Worm (Caenorhabditis elegans) whole organism, young adult: ENCODE data around the gene lgc-33.

ENCODE experiments used
- B0019.2 ChIP-seq: fragments of 200-800 bp; sonication (Bioruptor generic); conservative IDR thresholded peaks from 2 replicates; pipeline ENCODE4 v1.3.6; 2022; ENCODE audit warnings: missing genetic modification reagents, missing genetic modification characterization, missing compliant biosample characterization
- B0035.1 ChIP-seq: sonication (generic microtip); optimal IDR thresholded peaks from 2 replicates; lab custom pipeline; 2016; ENCODE audit warnings: missing genetic modification characterization, mild to moderate bottlenecking, missing compliant biosample characterization, missing genotype, missing genetic modification reagents
- F10E7.11 ChIP-seq: sonication (generic microtip); optimal IDR thresholded peaks from 2 replicates; lab custom pipeline; 2017; ENCODE audit warnings: mild to moderate bottlenecking, missing genetic modification characterization, moderate library complexity, missing compliant biosample characterization
- F22D6.2 ChIP-seq: sonication (generic microtip); optimal IDR thresholded peaks from 2 replicates; lab custom pipeline; 2016; ENCODE audit warnings: mild to moderate bottlenecking, missing genetic modification characterization, missing compliant biosample characterization
- F23B12.7 ChIP-seq: sonication (generic microtip); optimal IDR thresholded peaks from 2 replicates; lab custom pipeline; 2017; ENCODE audit warnings: missing genetic modification characterization, mild to moderate bottlenecking, missing compliant biosample characterization, antibody characterized with exemption, moderate library complexity; ENCODE audit not compliant: insufficient read depth
- F33H1.4 ChIP-seq: fragments of 200-800 bp; sonication (Bioruptor generic); IDR thresholded peaks from 2 replicates; pipeline ENCODE4 v1.3.6; 2022; ENCODE audit warnings: missing genetic modification reagents, missing genetic modification characterization, missing compliant biosample characterization
- F37B4.10 ChIP-seq: fragments of 200-800 bp; sonication (Bioruptor generic); IDR thresholded peaks from 2 replicates; pipeline ENCODE4 v1.3.6; 2022; ENCODE audit warnings: missing genetic modification characterization, missing compliant biosample characterization
- T07F8.4 ChIP-seq: sonication (generic microtip); optimal IDR thresholded peaks from 2 replicates; lab custom pipeline; 2016; ENCODE audit warnings: mild to moderate bottlenecking, missing genetic modification characterization, moderate library complexity, missing compliant biosample characterization
- Y53F4B.3 ChIP-seq: fragments of 200-800 bp; sonication (Bioruptor generic); IDR thresholded peaks from 2 replicates; pipeline ENCODE4 v1.3.6; 2022; ENCODE audit warnings: missing genetic modification reagents, missing genetic modification characterization, missing compliant biosample characterization
- Y53G8AR.9 ChIP-seq: fragments of 200-800 bp; sonication (Bioruptor generic); conservative IDR thresholded peaks from 2 replicates; pipeline ENCODE4 v1.3.6; 2022; ENCODE audit warnings: missing genetic modification reagents, missing genetic modification characterization, missing compliant biosample characterization
- ZK185.1 ChIP-seq: sonication (generic microtip); optimal IDR thresholded peaks from 2 replicates; lab custom pipeline; 2016; ENCODE audit warnings: mild to moderate bottlenecking, missing genetic modification characterization, missing compliant biosample characterization; ENCODE audit not compliant: poor library complexity, severe bottlenecking
- akir-1 ChIP-seq: fragments of 200-800 bp; sonication (Bioruptor generic); optimal IDR thresholded peaks from 2 replicates; lab custom pipeline; 2018; ENCODE audit warnings: mild to moderate bottlenecking, missing genetic modification characterization, moderate library complexity, missing compliant biosample characterization
- ama-1 ChIP-seq, 3 experiments: fragments of 150-350 bp in 1 of 3; sonication (generic microtip) in 2 of 3; optimal IDR thresholded peaks; 2 replicates each; lab custom pipeline; 2014 to 2018; ENCODE audit warnings: missing biosample characterization in 2 of 3, missing genetic modification characterization in 2 of 3, missing genetic modification reagents in 2 of 3
- aptf-2 ChIP-seq: fragments of 200-800 bp; sonication (Bioruptor generic); conservative IDR thresholded peaks from 2 replicates; pipeline ENCODE4 v1.3.6; 2022; ENCODE audit warnings: missing genetic modification reagents, missing genetic modification characterization, missing compliant biosample characterization
- ceh-27 ChIP-seq: fragments of 200-800 bp; sonication (Bioruptor generic); optimal IDR thresholded peaks from 2 replicates; lab custom pipeline; 2018; ENCODE audit warnings: mild to moderate bottlenecking, missing genetic modification characterization, moderate library complexity, missing compliant biosample characterization
- chd-7 ChIP-seq: sonication (generic microtip); optimal IDR thresholded peaks from 2 replicates; lab custom pipeline; 2016; ENCODE audit warnings: mild to moderate bottlenecking, missing genetic modification characterization, moderate library complexity, missing compliant biosample characterization
- hlh-26 ChIP-seq: fragments of 200-800 bp; sonication (Bioruptor generic); conservative IDR thresholded peaks from 2 replicates; pipeline ENCODE4 v1.3.6; 2022; ENCODE audit warnings: missing genetic modification reagents, missing genetic modification characterization, missing compliant biosample characterization
- lin-26 ChIP-seq: fragments of 200-800 bp; sonication (Bioruptor generic); IDR thresholded peaks from 2 replicates; pipeline ENCODE4 v1.3.6; 2022; ENCODE audit warnings: missing genetic modification reagents, missing genetic modification characterization, missing compliant biosample characterization
- lin-35 ChIP-seq, 3 experiments: fragments of 150-350 bp in 2 of 3; sonication (generic microtip) in 1 of 3; optimal IDR thresholded peaks; 2 replicates each; lab custom pipeline; 2014 to 2018; ENCODE audit warnings: missing biosample characterization in 3 of 3, missing genetic modification characterization in 3 of 3, missing genetic modification reagents in 3 of 3
- lin-54 ChIP-seq: fragments of 200-800 bp; sonication (Bioruptor generic); optimal IDR thresholded peaks from 2 replicates; lab custom pipeline; 2018; ENCODE audit warnings: mild to moderate bottlenecking, missing genetic modification characterization, missing compliant biosample characterization
- lir-1 ChIP-seq: fragments of 200-800 bp; sonication (Bioruptor generic); conservative IDR thresholded peaks from 2 replicates; pipeline ENCODE4 v1.3.6; 2022; ENCODE audit warnings: missing genetic modification reagents, missing genetic modification characterization, missing compliant biosample characterization
- madf-3 ChIP-seq: fragments of 200-800 bp; sonication (Bioruptor generic); IDR thresholded peaks from 2 replicates; pipeline ENCODE4 v1.3.6; 2022; ENCODE audit warnings: missing genetic modification reagents, missing genetic modification characterization, missing compliant biosample characterization
- mxl-1 ChIP-seq: sonication (generic microtip); optimal IDR thresholded peaks from 2 replicates; lab custom pipeline; 2016; ENCODE audit warnings: missing genetic modification characterization, missing compliant biosample characterization
- nfya-1 ChIP-seq: sonication (generic microtip); optimal IDR thresholded peaks from 2 replicates; lab custom pipeline; 2017; ENCODE audit warnings: antibody characterized with exemption, missing compliant biosample characterization, missing genetic modification characterization, borderline replicate concordance; ENCODE audit not compliant: insufficient read depth
- pbrm-1 ChIP-seq: fragments of 200-800 bp; sonication (Bioruptor generic); IDR thresholded peaks from 2 replicates; pipeline ENCODE4 v1.3.6; 2022; ENCODE audit warnings: missing genetic modification reagents, missing genetic modification characterization, missing compliant biosample characterization
- rpc-1 ChIP-seq, 2 experiments: fragments of 150-350 bp in 1 of 2; sonication (generic microtip) in 1 of 2; optimal IDR thresholded peaks; 2 replicates each; lab custom pipeline; 2014 to 2018; ENCODE audit warnings: missing biosample characterization in 1 of 2, missing genetic modification characterization in 1 of 2, missing genetic modification reagents in 1 of 2, missing genotype in 1 of 2
- snpc-3.4 ChIP-seq: sonication (generic microtip); optimal IDR thresholded peaks from 2 replicates; lab custom pipeline; 2017; ENCODE audit warnings: missing genetic modification characterization, mild to moderate bottlenecking, missing compliant biosample characterization, antibody characterized with exemption, moderate library complexity, missing genotype, missing genetic modification reagents
- tbp1 ChIP-seq: fragments of 200-800 bp; sonication (Bioruptor generic); optimal IDR thresholded peaks from 2 replicates; lab custom pipeline; 2018; ENCODE audit warnings: mild to moderate bottlenecking, missing genetic modification characterization, missing compliant biosample characterization
- xnd-1 ChIP-seq: sonication (generic microtip); optimal IDR thresholded peaks from 2 replicates; lab custom pipeline; 2016; ENCODE audit warnings: missing genotype, missing genetic modification reagents, missing genetic modification characterization, missing compliant biosample characterization
- zfh-2 ChIP-seq: fragments of 200-800 bp; sonication (Bioruptor generic); conservative IDR thresholded peaks from 2 replicates; pipeline ENCODE4 v1.3.6; 2022; ENCODE audit warnings: missing genetic modification reagents, missing genetic modification characterization, missing compliant biosample characterization
- ztf-22 ChIP-seq: fragments of 200-800 bp; sonication (Bioruptor generic); optimal IDR thresholded peaks from 2 replicates; lab custom pipeline; 2018; ENCODE audit warnings: mild to moderate bottlenecking, missing genetic modification characterization, moderate library complexity, missing compliant biosample characterization

The lgc-33 gene

DNA sequence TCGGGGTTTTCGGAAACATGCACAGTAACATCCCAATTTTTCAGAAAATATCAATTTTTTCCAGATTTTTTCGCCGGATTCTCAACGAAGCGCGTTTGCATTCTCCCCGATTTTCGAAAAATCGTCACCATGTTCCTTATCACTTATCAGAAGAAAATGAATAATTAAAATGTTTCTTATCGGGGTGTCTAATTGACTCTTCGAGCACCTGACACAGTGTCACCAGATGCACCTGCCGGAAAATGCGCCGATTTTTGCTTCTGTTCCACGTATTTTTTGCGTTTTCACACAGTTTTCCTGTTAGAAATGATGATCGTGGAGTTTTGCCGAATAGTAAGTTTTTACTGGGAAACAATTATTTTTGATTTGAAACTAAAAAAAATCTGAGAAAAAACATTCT lies 10.2 kb downstream of the lgc-33 start (continued):
- TF ChIP-seq ZK185.1 (tag; lab: Kevin White, UChicago), result no peak

DNA sequence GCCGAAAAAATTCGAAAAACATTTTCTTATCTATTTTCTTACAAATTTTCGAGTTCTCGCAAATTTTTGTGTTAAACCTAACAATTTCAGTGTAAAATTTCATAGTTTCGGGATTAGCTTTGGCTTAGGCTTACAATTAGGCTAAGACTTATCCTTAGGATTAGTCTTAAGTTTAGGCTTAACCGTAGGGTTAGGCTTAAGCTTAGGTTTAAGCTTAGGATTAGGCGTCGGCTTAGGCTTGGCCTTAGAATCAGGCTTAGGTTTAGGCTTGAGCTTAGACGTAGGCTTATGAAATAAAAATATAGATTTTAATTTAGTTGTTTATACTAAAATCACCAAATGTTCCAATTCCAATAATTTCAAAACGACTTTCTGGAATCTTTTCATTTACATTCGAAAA lies 10.7 kb downstream of the lgc-33 start:
- TF ChIP-seq hlh-26 (GFP tag; lab: Robert Waterston, UW) (no peak), ztf-22 (GFP tag; lab: Kevin White, UChicago) (no peak), akir-1 (GFP tag; lab: Kevin White, UChicago) (no peak), B0019.2 (GFP tag; lab: Robert Waterston, UW) (no peak), T07F8.4 (tag; lab: Kevin White, UChicago) (no peak), F33H1.4 (GFP tag; lab: Robert Waterston, UW) (no peak), rpc-1 (optimal IDR thresholded peaks at IDR 0.05; lab: Kevin White, UChicago) (no peak), rpc-1 (tag; optimal IDR thresholded peaks at IDR 0.05; lab: Kevin White, UChicago) (no peak), lin-35 (GFP tag; optimal IDR thresholded peaks at IDR 0.05; lab: Kevin White, UChicago) (no peak), tbp1 (no peak), mxl-1 (tag; lab: Kevin White, UChicago) (no peak), lin-26 (no peak), chd-7 (tag; lab: Kevin White, UChicago) (no peak), ceh-27 (GFP tag; lab: Kevin White, UChicago) (no peak), F23B12.7 (tag; lab: Kevin White, UChicago) (no peak), lin-54 (GFP tag; lab: Kevin White, UChicago) (no peak), snpc-3.4 (no peak)
- TF ChIP-seq, all 124 proteins: peak for 0

DNA sequence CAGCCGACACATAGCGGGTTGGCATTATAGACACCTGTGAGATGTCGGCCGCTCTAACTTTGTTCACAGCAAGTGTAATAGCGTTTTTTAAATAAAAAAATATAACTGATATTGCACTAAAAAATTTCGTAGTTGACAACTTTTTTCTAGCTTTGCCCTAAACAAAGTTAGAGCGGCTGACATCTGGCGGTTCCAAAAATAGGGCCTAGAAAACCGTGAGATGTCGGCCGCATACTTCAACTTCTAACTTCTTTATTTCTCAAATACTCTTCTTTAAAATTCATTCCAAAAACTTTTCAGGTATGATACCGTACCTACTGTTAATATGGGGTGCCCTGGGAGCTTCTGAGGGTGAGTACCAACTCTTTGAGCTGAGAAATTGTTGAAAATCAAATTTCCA lies 13.3 kb downstream of the lgc-33 start, which contains the start of gene Y55F3BR.2:
Gene Y55F3BR.2, plus strand, starts transcription at position 301 of the 400 bp plus-strand sequence.
- no peak for TF ChIP-seq ZK185.1 (tag; lab: Kevin White, UChicago)
- TF ChIP-seq Y53F4B.3, result no peak
- TF ChIP-seq F22D6.2, result no peak
- TF ChIP-seq chd-7 (tag; lab: Kevin White, UChicago), result no peak
- no peak for TF ChIP-seq mxl-1 (tag; lab: Kevin White, UChicago)
- TF ChIP-seq F37B4.10 (GFP tag; lab: Robert Waterston, UW), result no peak
- TF ChIP-seq lin-54 (GFP tag; lab: Kevin White, UChicago), result no peak
- TF ChIP-seq F23B12.7 (tag; lab: Kevin White, UChicago), result no peak
- TF ChIP-seq T07F8.4 (tag; lab: Kevin White, UChicago), result no peak
- TF ChIP-seq nfya-1 (tag; lab: Kevin White, UChicago), result no peak
- no peak for TF ChIP-seq xnd-1 (tag; lab: Kevin White, UChicago)
- no peak for TF ChIP-seq F10E7.11
- TF ChIP-seq B0035.1, result no peak

DNA sequence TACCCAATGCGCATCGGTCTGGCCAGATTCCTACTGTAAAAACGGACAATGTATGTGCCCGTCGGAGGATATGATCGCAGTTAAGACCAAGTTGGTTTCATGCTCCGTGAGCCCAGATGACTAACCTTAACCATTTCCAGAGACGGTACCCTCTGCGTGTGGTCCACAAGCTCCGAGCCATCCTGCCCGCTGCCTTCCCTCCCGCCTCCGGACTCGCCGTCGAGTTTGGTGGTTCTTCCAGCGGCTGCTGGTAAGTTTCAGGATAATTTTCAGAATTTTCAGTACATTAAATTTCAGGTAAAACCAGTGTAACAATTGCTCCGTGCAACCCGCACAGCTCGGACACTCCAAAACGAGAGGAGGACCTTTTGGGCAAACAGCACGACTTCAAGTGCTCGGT lies 15.5 kb downstream of the lgc-33 start:
- TF ChIP-seq Y53G8AR.9 (GFP tag; lab: Robert Waterston, UW), result no peak
- no peak for TF ChIP-seq pbrm-1 (GFP tag; lab: Robert Waterston, UW)
- peak; percentile 79 for TF ChIP-seq zfh-2 (GFP tag; lab: Robert Waterston, UW)
- no peak for TF ChIP-seq ama-1 (optimal IDR thresholded peaks at IDR 0.05; lab: Kevin White, UChicago)
- TF ChIP-seq ama-1 (GFP tag; optimal IDR thresholded peaks at IDR 0.05; lab: Kevin White, UChicago), result no peak
- no peak for TF ChIP-seq lir-1
- TF ChIP-seq aptf-2, result no peak
- no peak for TF ChIP-seq rpc-1 (optimal IDR thresholded peaks at IDR 0.05; lab: Kevin White, UChicago)
- no peak for TF ChIP-seq rpc-1 (tag; optimal IDR thresholded peaks at IDR 0.05; lab: Kevin White, UChicago)
- TF ChIP-seq F23B12.7 (tag; lab: Kevin White, UChicago), result no peak
- TF ChIP-seq madf-3 (GFP tag; lab: Robert Waterston, UW), result no peak
